Worm (Caenorhabditis elegans) whole organism, L4 larva: ENCODE data around the gene arrd-15.

ENCODE experiments used
- F37D6.2 ChIP-seq: sonication (generic microtip); optimal IDR thresholded peaks from 2 replicates; lab custom pipeline; 2016; ENCODE audit warnings: mild to moderate bottlenecking, missing genetic modification characterization, missing compliant biosample characterization
- F44E2.7 ChIP-seq: fragments of 200-800 bp; sonication (Bioruptor generic); IDR thresholded peaks from 2 replicates; pipeline ENCODE4 v2.1.2; 2022; ENCODE audit warnings: missing genetic modification characterization, missing compliant biosample characterization
- F49E8.2 ChIP-seq: sonication (generic microtip); optimal IDR thresholded peaks from 2 replicates; lab custom pipeline; 2016; ENCODE audit warnings: missing compliant biosample characterization, mild to moderate bottlenecking, missing genetic modification characterization, borderline replicate concordance
- T20F7.1 ChIP-seq: fragments of 200-800 bp; sonication (Bioruptor generic); optimal IDR thresholded peaks from 2 replicates; lab custom pipeline; 2018; ENCODE audit warnings: mild to moderate bottlenecking, missing genetic modification characterization, missing compliant biosample characterization
- T26A8.4 ChIP-seq: fragments of 200-800 bp; sonication (Bioruptor generic); IDR thresholded peaks from 2 replicates; pipeline ENCODE4 v1.3.6; 2022; ENCODE audit warnings: missing genetic modification characterization, missing compliant biosample characterization
- Y105C5A.15 ChIP-seq: fragments of 200-800 bp; sonication (Bioruptor generic); IDR thresholded peaks from 2 replicates; pipeline ENCODE4 v1.3.6; 2022; ENCODE audit warnings: missing genetic modification characterization, missing compliant biosample characterization
- ZK546.5 ChIP-seq, 2 experiments: sonication (generic microtip); optimal IDR thresholded peaks; 2 replicates each; lab custom pipeline; 2017; ENCODE audit warnings: missing biosample characterization in 2 of 2, missing genetic modification characterization in 2 of 2
- attf-4 ChIP-seq: sonication (generic microtip); optimal IDR thresholded peaks from 3 replicates; lab custom pipeline; 2017; ENCODE audit warnings: missing biosample characterization, missing genetic modification characterization
- ceh-20 ChIP-seq: fragments of 200-800 bp; sonication (Bioruptor generic); IDR thresholded peaks from 2 replicates; pipeline ENCODE4 v1.3.6; 2022; ENCODE audit warnings: missing genetic modification reagents, missing genetic modification characterization, missing compliant biosample characterization
- ceh-44 ChIP-seq: fragments of 200-800 bp; sonication (Bioruptor generic); IDR thresholded peaks from 2 replicates; pipeline ENCODE4 v1.3.6; 2022; ENCODE audit warnings: missing genetic modification reagents, missing genetic modification characterization, missing compliant biosample characterization
- ceh-62 ChIP-seq: sonication (generic microtip); optimal IDR thresholded peaks from 2 replicates; lab custom pipeline; 2017; ENCODE audit warnings: missing biosample characterization, missing genetic modification characterization
- ces-1 ChIP-seq: fragments of 150-350 bp; sonication (generic microtip); optimal IDR thresholded peaks from 4 replicates; lab custom pipeline; 2014; ENCODE audit warnings: missing biosample characterization, missing genetic modification reagents, missing genetic modification characterization
- ctbp-1 ChIP-seq: fragments of 200-800 bp; sonication (Bioruptor generic); IDR thresholded peaks from 2 replicates; pipeline ENCODE4 v1.3.6; 2022; ENCODE audit warnings: missing genetic modification reagents, missing genetic modification characterization, missing compliant biosample characterization
- daf-8 ChIP-seq: fragments of 200-800 bp; sonication (Bioruptor generic); IDR thresholded peaks from 2 replicates; pipeline ENCODE4 v1.3.6; 2022; ENCODE audit warnings: missing genetic modification characterization, missing compliant biosample characterization
- dmd-8 ChIP-seq: fragments of 200-800 bp; sonication (Bioruptor generic); IDR thresholded peaks from 2 replicates; pipeline ENCODE4 v1.3.6; 2022; ENCODE audit warnings: missing genetic modification characterization, missing compliant biosample characterization
- dmd-9 ChIP-seq: fragments of 200-800 bp; sonication (Bioruptor generic); IDR thresholded peaks from 2 replicates; pipeline ENCODE4 v1.3.6; 2022; ENCODE audit warnings: missing genetic modification reagents, missing genetic modification characterization, missing compliant biosample characterization
- dpl-1 ChIP-seq: fragments of 150-350 bp; optimal IDR thresholded peaks from 2 replicates; lab custom pipeline; 2014; ENCODE audit warnings: missing biosample characterization, missing genetic modification reagents, missing genetic modification characterization
- dve-1 ChIP-seq: sonication (generic microtip); optimal IDR thresholded peaks from 2 replicates; lab custom pipeline; 2017; ENCODE audit warnings: antibody characterized with exemption, mild to moderate bottlenecking, missing genetic modification characterization, missing compliant biosample characterization; ENCODE audit not compliant: insufficient read depth
- egl-27 ChIP-seq: sonication (generic microtip); optimal IDR thresholded peaks from 3 replicates; lab custom pipeline; 2017; ENCODE audit warnings: missing biosample characterization, missing genetic modification reagents, missing genetic modification characterization
- fos-1 ChIP-seq: fragments of 150-350 bp; optimal IDR thresholded peaks from 2 replicates; lab custom pipeline; 2014; ENCODE audit warnings: missing biosample characterization, missing genetic modification characterization
- gei-8 ChIP-seq: fragments of 200-800 bp; sonication (Bioruptor generic); optimal IDR thresholded peaks from 2 replicates; lab custom pipeline; 2018; ENCODE audit warnings: mild to moderate bottlenecking, missing genetic modification characterization, missing compliant biosample characterization
- hif-1 ChIP-seq, 2 experiments: sonication (generic microtip); optimal IDR thresholded peaks; 2 replicates each; lab custom pipeline; 2016 to 2017; ENCODE audit warnings: missing compliant biosample characterization in 2 of 2, missing genetic modification characterization in 2 of 2, missing genetic modification reagents in 2 of 2, missing genotype in 2 of 2, mild to moderate bottlenecking in 1 of 2
- hlh-30 ChIP-seq: sonication (generic microtip); optimal IDR thresholded peaks from 2 replicates; lab custom pipeline; 2017; ENCODE audit warnings: antibody characterized with exemption, mild to moderate bottlenecking, missing genetic modification characterization, missing compliant biosample characterization; ENCODE audit not compliant: insufficient read depth
- lim-7 ChIP-seq: fragments of 200-800 bp; sonication (Bioruptor generic); IDR thresholded peaks from 2 replicates; pipeline ENCODE4 v1.3.6; 2022; ENCODE audit warnings: missing genetic modification characterization, missing compliant biosample characterization
- lin-13 ChIP-seq: fragments of 150-350 bp; optimal IDR thresholded peaks from 2 replicates; lab custom pipeline; 2014; ENCODE audit warnings: missing biosample characterization, missing genetic modification reagents, missing genetic modification characterization
- lin-29 ChIP-seq: fragments of 200-800 bp; sonication (Bioruptor generic); IDR thresholded peaks from 2 replicates; pipeline ENCODE4 v1.3.6; 2022; ENCODE audit warnings: missing genetic modification reagents, missing genetic modification characterization, missing compliant biosample characterization
- lsy-2 ChIP-seq, 2 experiments: fragments of 150-350 bp in 1 of 2; sonication (generic microtip) in 1 of 2; optimal IDR thresholded peaks; 2 replicates each; lab custom pipeline; 2014 to 2017; ENCODE audit warnings: missing biosample characterization in 2 of 2, missing genetic modification characterization in 2 of 2
- madf-9 ChIP-seq: fragments of 200-800 bp; sonication (Bioruptor generic); conservative IDR thresholded peaks from 2 replicates; pipeline ENCODE4 v1.3.6; 2022; ENCODE audit warnings: missing genetic modification reagents, missing genetic modification characterization, missing compliant biosample characterization
- mep-1 ChIP-seq: fragments of 150-350 bp; sonication (generic microtip); optimal IDR thresholded peaks from 3 replicates; lab custom pipeline; 2014; ENCODE audit warnings: missing biosample characterization, missing genetic modification characterization
- nhr-102 ChIP-seq: sonication (generic microtip); optimal IDR thresholded peaks from 2 replicates; lab custom pipeline; 2016; ENCODE audit warnings: mild to moderate bottlenecking, missing genetic modification characterization, moderate library complexity, missing compliant biosample characterization
- nhr-48 ChIP-seq: sonication (generic microtip); optimal IDR thresholded peaks from 2 replicates; lab custom pipeline; 2016; ENCODE audit warnings: mild to moderate bottlenecking, missing genetic modification characterization, missing compliant biosample characterization
- pha-4 ChIP-seq, 2 experiments: fragments of 150-350 bp in 1 of 2; fragments of 200-800 bp in 1 of 2; sonication (Bioruptor generic) in 1 of 2; IDR thresholded peaks in 1 of 2; optimal IDR thresholded peaks in 1 of 2; 2 replicates each; pipeline versions ENCODE4 v1.3.6 to Lab custom; 2014 to 2022; ENCODE audit warnings: missing genetic modification characterization in 2 of 2, missing genetic modification reagents in 2 of 2, missing biosample characterization in 1 of 2, missing compliant biosample characterization in 1 of 2
- pqm-1 ChIP-seq: sonication (generic microtip); optimal IDR thresholded peaks from 2 replicates; lab custom pipeline; 2017; ENCODE audit warnings: missing biosample characterization, missing genetic modification characterization
- saeg-2 ChIP-seq: fragments of 200-800 bp; sonication (Bioruptor generic); IDR thresholded peaks from 2 replicates; pipeline ENCODE4 v1.3.6; 2022; ENCODE audit warnings: missing genetic modification reagents, missing genetic modification characterization, missing compliant biosample characterization
- snpc-4 ChIP-seq: fragments of 150-350 bp; optimal IDR thresholded peaks from 2 replicates; lab custom pipeline; 2014; ENCODE audit warnings: missing biosample characterization, missing genetic modification characterization
- spr-1 ChIP-seq: sonication (generic microtip); optimal IDR thresholded peaks from 2 replicates; lab custom pipeline; 2016; ENCODE audit warnings: mild to moderate bottlenecking, missing genetic modification characterization, missing compliant biosample characterization
- spr-3 ChIP-seq: fragments of 200-800 bp; sonication (Bioruptor generic); optimal IDR thresholded peaks from 2 replicates; lab custom pipeline; 2018; ENCODE audit warnings: mild to moderate bottlenecking, missing genetic modification characterization, missing compliant biosample characterization
- tag-97 ChIP-seq: fragments of 200-800 bp; sonication (Bioruptor generic); IDR thresholded peaks from 2 replicates; pipeline ENCODE4 v1.3.6; 2022; ENCODE audit warnings: missing genetic modification characterization, missing compliant biosample characterization
- unc-39 ChIP-seq: sonication (generic microtip); optimal IDR thresholded peaks from 2 replicates; lab custom pipeline; 2017; ENCODE audit warnings: missing biosample characterization, missing genetic modification characterization
- unc-62 ChIP-seq, 3 experiments: fragments of 150-350 bp in 1 of 3; sonication (generic microtip); optimal IDR thresholded peaks in 2 of 3; peaks in 1 of 3; 1 replicate in 1 of 3; 2 replicates in 2 of 3; lab custom pipeline; 2014 to 2017; ENCODE audit warnings: missing biosample characterization in 3 of 3, missing genetic modification characterization in 3 of 3, missing genetic modification reagents in 3 of 3, missing genotype in 1 of 3
- vab-7 ChIP-seq: fragments of 200-800 bp; sonication (Bioruptor generic); IDR thresholded peaks from 2 replicates; pipeline ENCODE4 v1.3.6; 2022; ENCODE audit warnings: missing genetic modification reagents, missing genetic modification characterization, missing compliant biosample characterization
- zag-1 ChIP-seq: fragments of 150-350 bp; optimal IDR thresholded peaks from 2 replicates; lab custom pipeline; 2014; ENCODE audit warnings: missing biosample characterization, missing genetic modification characterization
- zfp-2 ChIP-seq: sonication (generic microtip); optimal IDR thresholded peaks from 2 replicates; lab custom pipeline; 2016; ENCODE audit warnings: mild to moderate bottlenecking, missing genetic modification characterization, missing compliant biosample characterization
- zfp-3 ChIP-seq: fragments of 200-800 bp; sonication (Bioruptor generic); conservative IDR thresholded peaks from 2 replicates; pipeline ENCODE4 v1.3.6; 2022; ENCODE audit warnings: missing genetic modification reagents, missing genetic modification characterization, missing compliant biosample characterization
- zip-11 ChIP-seq: fragments of 200-800 bp; sonication (Bioruptor generic); IDR thresholded peaks from 2 replicates; pipeline ENCODE4 v1.3.6; 2022; ENCODE audit warnings: missing genetic modification characterization, missing compliant biosample characterization
- ztf-7 ChIP-seq: fragments of 150-350 bp; optimal IDR thresholded peaks from 2 replicates; lab custom pipeline; 2014; ENCODE audit warnings: missing biosample characterization, missing genetic modification characterization

Gene arrd-15

DNA sequence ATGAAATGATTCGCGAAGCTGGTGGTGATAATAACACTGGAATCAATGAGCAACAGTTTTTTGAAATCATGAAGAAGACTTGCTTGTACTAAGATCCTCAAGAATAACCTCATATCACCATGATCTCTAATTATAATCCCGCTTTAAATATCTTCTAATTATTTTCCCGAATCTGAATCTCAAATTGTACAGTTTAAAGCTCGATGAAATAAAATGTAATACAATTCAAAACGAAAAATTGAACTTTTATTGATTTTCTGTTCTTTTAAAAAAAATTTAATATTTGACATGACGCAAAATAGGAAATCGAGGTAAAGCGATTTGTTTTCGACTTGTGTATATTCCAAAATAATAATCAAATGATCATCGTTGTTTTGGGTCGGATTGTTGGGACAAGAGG, 45.0 kb downstream of the arrd-15 start:
- peak; percentile 37; the same call in 1 of the 2 replicates for TF ChIP-seq T26A8.4 (GFP tag; lab: Robert Waterston, UW)
- peak; percentile 5 for TF ChIP-seq nhr-48
- 0 out of 2 replicates have a peak, but pooled peaks have one; percentile 55 for TF ChIP-seq lim-7 (GFP tag; lab: Robert Waterston, UW)
- peak; percentile 57 for TF ChIP-seq mep-1 (tag; lab: Kevin White, UChicago)
- no peak for TF ChIP-seq ceh-62 (tag; lab: Kevin White, UChicago)
- TF ChIP-seq madf-9 (GFP tag; lab: Robert Waterston, UW) = 0 out of 2 replicates have a peak, but pooled peaks have one; percentile 35
- peak; percentile 17 for TF ChIP-seq dve-1
- TF ChIP-seq spr-1 (tag; lab: Kevin White, UChicago) = peak; percentile 50
- peak; percentile 33; the same call in 1 of the 2 replicates for TF ChIP-seq pha-4 (GFP tag; IDR thresholded peaks at IDR 0.05; lab: Robert Waterston, UW)
- TF ChIP-seq pha-4 (tag; optimal IDR thresholded peaks at IDR 0.05; lab: Kevin White, UChicago) = no peak
- peak; percentile 22; the same call in 1 of the 2 replicates for TF ChIP-seq ctbp-1 (GFP tag; lab: Robert Waterston, UW)
- peak; percentile 40 for TF ChIP-seq nhr-102 (tag; lab: Kevin White, UChicago)
- TF ChIP-seq lsy-2 (tag; optimal IDR thresholded peaks at IDR 0.05; lab: Kevin White, UChicago) = peak in 1 of 2 experiments; percentile 7
- no peak for TF ChIP-seq T20F7.1 (GFP tag; lab: Kevin White, UChicago)
- no peak for TF ChIP-seq ceh-20
- TF ChIP-seq gei-8 (GFP tag; lab: Kevin White, UChicago) = peak; percentile 41
- peak; percentile 87 for TF ChIP-seq zfp-3 (GFP tag; lab: Robert Waterston, UW)
- no peak for TF ChIP-seq hlh-30 (tag; lab: Kevin White, UChicago)

DNA sequence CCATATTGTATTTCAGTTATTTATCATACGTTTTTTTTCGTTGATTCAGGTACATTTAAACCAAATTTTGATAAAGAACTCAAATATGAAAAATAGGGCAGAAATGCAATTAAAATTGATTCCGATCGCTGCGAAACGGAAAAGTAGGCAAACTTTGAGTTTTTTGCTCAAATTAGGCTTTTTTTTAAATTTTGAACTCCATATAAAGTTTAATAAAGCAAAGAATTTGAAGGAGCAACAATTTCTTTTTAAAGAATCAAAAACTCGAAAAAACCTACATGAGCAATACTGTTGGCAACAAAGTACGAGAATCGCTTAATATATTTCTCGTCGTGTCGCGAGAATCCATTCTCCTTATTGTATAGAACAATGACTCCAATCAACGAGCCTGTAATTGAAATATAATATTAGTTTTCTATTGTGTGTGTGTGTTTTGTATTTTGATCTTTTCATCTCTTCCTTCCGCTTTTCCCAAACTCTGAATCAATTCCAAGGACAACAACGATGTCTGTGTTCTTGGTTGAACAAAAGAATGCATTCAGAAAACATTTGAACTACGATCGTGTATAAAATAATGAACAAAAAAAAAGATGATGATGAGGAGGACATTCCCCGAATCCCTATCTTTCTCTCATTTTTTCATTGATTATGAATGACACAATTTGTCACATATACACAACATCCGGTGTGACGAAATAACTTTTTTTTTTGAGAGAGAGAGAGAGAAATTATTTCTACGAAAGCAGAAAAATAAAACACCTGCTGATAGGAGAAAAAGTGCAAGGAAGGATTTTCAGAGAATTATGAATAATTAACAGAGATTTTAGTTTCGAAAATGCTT, 48.9 kb downstream of the arrd-15 start:
- TF ChIP-seq dmd-8 (GFP tag; lab: Robert Waterston, UW) = no peak
- no peak for TF ChIP-seq zfp-3 (GFP tag; lab: Robert Waterston, UW)
- TF ChIP-seq ces-1 (GFP tag; lab: Kevin White, UChicago) = no peak
- no peak for TF ChIP-seq lin-13 (GFP tag; lab: Kevin White, UChicago)
- no peak for TF ChIP-seq ceh-62 (tag; lab: Kevin White, UChicago)
- TF ChIP-seq F37D6.2 = no peak
- TF ChIP-seq ceh-44 (GFP tag; lab: Robert Waterston, UW) = no peak
- no peak for TF ChIP-seq vab-7 (GFP tag; lab: Robert Waterston, UW)
- no peak for TF ChIP-seq tag-97 (GFP tag; lab: Robert Waterston, UW)
- TF ChIP-seq dmd-9 (GFP tag; lab: Robert Waterston, UW) = peak; percentile 27; the same call in 1 of the 2 replicates
- TF ChIP-seq snpc-4 (tag; lab: Kevin White, UChicago) = no peak
- TF ChIP-seq pha-4 (GFP tag; IDR thresholded peaks at IDR 0.05; lab: Robert Waterston, UW) = no peak
- TF ChIP-seq pha-4 (tag; optimal IDR thresholded peaks at IDR 0.05; lab: Kevin White, UChicago) = no peak
- TF ChIP-seq unc-39 (tag; lab: Kevin White, UChicago) = no peak
- TF ChIP-seq F49E8.2 (tag; lab: Kevin White, UChicago) = no peak
- no peak for TF ChIP-seq Y105C5A.15 (GFP tag; lab: Robert Waterston, UW)
- TF ChIP-seq ZK546.5 (tag; optimal IDR thresholded peaks at IDR 0.05; lab: Kevin White, UChicago) = no peak
- no peak for TF ChIP-seq pqm-1 (tag; lab: Kevin White, UChicago)
- TF ChIP-seq unc-62 (GFP tag; optimal IDR thresholded peaks at IDR 0.05 in 1 of 2; lab: Kevin White, UChicago) = peak in 1 of 2 experiments; percentile 82
- no peak for TF ChIP-seq unc-62 (tag; optimal IDR thresholded peaks at IDR 0.05; lab: Kevin White, UChicago)
- TF ChIP-seq daf-8 (GFP tag; lab: Robert Waterston, UW) = no peak
- no peak for TF ChIP-seq zip-11 (GFP tag; lab: Robert Waterston, UW)
- TF ChIP-seq dpl-1 = no peak
- no peak for TF ChIP-seq fos-1 (tag; lab: Kevin White, UChicago)
- TF ChIP-seq ztf-7 (tag; lab: Kevin White, UChicago) = no peak
- no peak for TF ChIP-seq lin-29
- no peak for TF ChIP-seq zfp-2 (tag; lab: Kevin White, UChicago)
- no peak for TF ChIP-seq attf-4 (tag; lab: Kevin White, UChicago)
- no peak for TF ChIP-seq egl-27 (tag; lab: Kevin White, UChicago)
- peak; percentile 53; the same call in 1 of the 2 replicates for TF ChIP-seq saeg-2
- TF ChIP-seq nhr-102 (tag; lab: Kevin White, UChicago) = no peak
- no peak for TF ChIP-seq zag-1 (tag; lab: Kevin White, UChicago)
- peak; percentile 19 for TF ChIP-seq spr-3 (GFP tag; lab: Kevin White, UChicago)
- TF ChIP-seq hif-1 (tag; optimal IDR thresholded peaks at IDR 0.05; lab: Kevin White, UChicago) = no peak
- TF ChIP-seq F44E2.7 = no peak
